Worm (Caenorhabditis elegans) whole organism, late embryonic: ENCODE results near the gene stip-1.
A peak's percentile ranks its signal among the peaks of the same experiment; 100 is the strongest.

Source experiments
- C08G9.2 ChIP-seq: sonication (generic microtip); optimal IDR thresholded peaks from 2 replicates; lab custom pipeline; 2016; ENCODE audit warnings: mild to moderate bottlenecking, missing genetic modification characterization, moderate library complexity, missing compliant biosample characterization
- C38D4.7 ChIP-seq: fragments of 200-800 bp; sonication (Bioruptor generic); optimal IDR thresholded peaks from 2 replicates; lab custom pipeline; 2018; ENCODE audit warnings: mild to moderate bottlenecking, missing genetic modification characterization, moderate library complexity, missing compliant biosample characterization
- ceh-14 ChIP-seq: sonication (generic microtip); optimal IDR thresholded peaks from 2 replicates; lab custom pipeline; 2016; ENCODE audit warnings: missing genotype, missing genetic modification characterization, missing compliant biosample characterization
- ceh-18 ChIP-seq: sonication (generic microtip); optimal IDR thresholded peaks from 2 replicates; lab custom pipeline; 2016; ENCODE audit warnings: missing genetic modification characterization, missing compliant biosample characterization
- ceh-2 ChIP-seq: sonication (generic microtip); optimal IDR thresholded peaks from 2 replicates; lab custom pipeline; 2016; ENCODE audit warnings: missing genotype, missing genetic modification characterization, missing compliant biosample characterization
- ceh-22 ChIP-seq: sonication (generic microtip); optimal IDR thresholded peaks from 2 replicates; lab custom pipeline; 2017; ENCODE audit warnings: missing biosample characterization, missing genetic modification characterization
- ceh-24 ChIP-seq: sonication (generic microtip); optimal IDR thresholded peaks from 2 replicates; lab custom pipeline; 2016; ENCODE audit warnings: mild to moderate bottlenecking, missing genetic modification characterization, missing compliant biosample characterization
- ceh-30 ChIP-seq: fragments of 150-350 bp; optimal IDR thresholded peaks from 2 replicates; lab custom pipeline; 2014; ENCODE audit warnings: missing biosample characterization, missing genetic modification characterization
- ceh-31 ChIP-seq: sonication (generic microtip); optimal IDR thresholded peaks from 2 replicates; lab custom pipeline; 2016; ENCODE audit warnings: missing genetic modification characterization, missing compliant biosample characterization
- ceh-34 ChIP-seq: sonication (generic microtip); optimal IDR thresholded peaks from 2 replicates; lab custom pipeline; 2016; ENCODE audit warnings: mild to moderate bottlenecking, missing genetic modification characterization, missing compliant biosample characterization
- ceh-45 ChIP-seq: fragments of 200-800 bp; sonication (Bioruptor generic); IDR thresholded peaks from 2 replicates; pipeline ENCODE4 v1.3.6; 2022; ENCODE audit warnings: missing genetic modification reagents, missing genetic modification characterization, missing compliant biosample characterization
- ceh-48 ChIP-seq: sonication (generic microtip); optimal IDR thresholded peaks from 2 replicates; lab custom pipeline; 2016; ENCODE audit warnings: missing genetic modification characterization, inconsistent platforms, missing compliant biosample characterization
- che-1 ChIP-seq: sonication (generic microtip); optimal IDR thresholded peaks from 2 replicates; lab custom pipeline; 2016; ENCODE audit warnings: mild to moderate bottlenecking, missing genetic modification characterization, missing compliant biosample characterization
- elt-2 ChIP-seq: sonication (generic microtip); optimal IDR thresholded peaks from 2 replicates; lab custom pipeline; 2016; ENCODE audit warnings: missing genetic modification reagents, missing genetic modification characterization, missing compliant biosample characterization
- elt-4 ChIP-seq: sonication (generic microtip); optimal IDR thresholded peaks from 2 replicates; lab custom pipeline; 2016; ENCODE audit warnings: missing genetic modification characterization, missing compliant biosample characterization
- ets-4 ChIP-seq: sonication (generic microtip); optimal IDR thresholded peaks from 2 replicates; lab custom pipeline; 2016; ENCODE audit warnings: missing genetic modification characterization, missing compliant biosample characterization
- fax-1 ChIP-seq: sonication (generic microtip); optimal IDR thresholded peaks from 2 replicates; lab custom pipeline; 2016; ENCODE audit warnings: missing genotype, missing genetic modification characterization, missing compliant biosample characterization
- gmeb-2 ChIP-seq: sonication (generic microtip); optimal IDR thresholded peaks from 2 replicates; lab custom pipeline; 2016; ENCODE audit warnings: missing genetic modification characterization, inconsistent platforms, missing compliant biosample characterization
- hlh-13 ChIP-seq: fragments of 200-800 bp; sonication (Bioruptor generic); optimal IDR thresholded peaks from 2 replicates; lab custom pipeline; 2018; ENCODE audit warnings: mild to moderate bottlenecking, missing genetic modification characterization, missing compliant biosample characterization
- hlh-30 ChIP-seq: sonication (generic microtip); optimal IDR thresholded peaks from 2 replicates; lab custom pipeline; 2017; ENCODE audit warnings: antibody characterized with exemption, missing genetic modification characterization, missing compliant biosample characterization; ENCODE audit not compliant: insufficient read depth
- lim-6 ChIP-seq: sonication (generic microtip); optimal IDR thresholded peaks from 2 replicates; lab custom pipeline; 2016; ENCODE audit warnings: missing genetic modification characterization, missing compliant biosample characterization
- lin-11 ChIP-seq: fragments of 200-800 bp; sonication (Bioruptor generic); optimal IDR thresholded peaks from 2 replicates; lab custom pipeline; 2018; ENCODE audit warnings: mild to moderate bottlenecking, missing genetic modification characterization, missing compliant biosample characterization
- nfya-1 ChIP-seq: sonication (generic microtip); optimal IDR thresholded peaks from 2 replicates; lab custom pipeline; 2017; ENCODE audit warnings: missing genetic modification characterization, mild to moderate bottlenecking, missing compliant biosample characterization, antibody characterized with exemption, moderate library complexity
- odd-2 ChIP-seq: sonication (generic microtip); optimal IDR thresholded peaks from 2 replicates; lab custom pipeline; 2017; ENCODE audit warnings: antibody characterized with exemption, mild to moderate bottlenecking, missing genetic modification characterization, missing compliant biosample characterization
- pat-9 ChIP-seq: fragments of 200-800 bp; sonication (Bioruptor generic); optimal IDR thresholded peaks from 2 replicates; lab custom pipeline; 2018; ENCODE audit warnings: mild to moderate bottlenecking, missing genetic modification characterization, moderate library complexity, missing compliant biosample characterization
- pax-1 ChIP-seq: fragments of 150-350 bp; optimal IDR thresholded peaks from 2 replicates; lab custom pipeline; 2014; ENCODE audit warnings: missing biosample characterization, missing genetic modification characterization
- pha-2 ChIP-seq: sonication (generic microtip); optimal IDR thresholded peaks from 2 replicates; lab custom pipeline; 2017; ENCODE audit warnings: mild to moderate bottlenecking, missing genetic modification characterization, missing compliant biosample characterization
- ref-2 ChIP-seq: sonication (generic microtip); optimal IDR thresholded peaks from 2 replicates; lab custom pipeline; 2016; ENCODE audit warnings: missing genetic modification characterization, missing compliant biosample characterization
- rnt-1 ChIP-seq: sonication (generic microtip); optimal IDR thresholded peaks from 2 replicates; lab custom pipeline; 2016; ENCODE audit warnings: missing genetic modification characterization, missing compliant biosample characterization
- sox-4 ChIP-seq: sonication (generic microtip); optimal IDR thresholded peaks from 2 replicates; lab custom pipeline; 2017; ENCODE audit warnings: mild to moderate bottlenecking, missing genetic modification characterization, inconsistent platforms, missing compliant biosample characterization
- tbx-2 ChIP-seq: sonication (generic microtip); optimal IDR thresholded peaks from 2 replicates; lab custom pipeline; 2016; ENCODE audit warnings: missing genetic modification characterization, missing compliant biosample characterization
- ttx-3 ChIP-seq: sonication (generic microtip); optimal IDR thresholded peaks from 2 replicates; lab custom pipeline; 2016; ENCODE audit warnings: missing genetic modification reagents, missing genetic modification characterization, missing compliant biosample characterization
- unc-42 ChIP-seq: sonication (generic microtip); optimal IDR thresholded peaks from 2 replicates; lab custom pipeline; 2016; ENCODE audit warnings: missing genotype, missing genetic modification characterization, missing compliant biosample characterization
- unc-55 ChIP-seq: sonication (generic microtip); optimal IDR thresholded peaks from 2 replicates; lab custom pipeline; 2017; ENCODE audit warnings: missing biosample characterization, missing genetic modification reagents, missing genetic modification characterization
- unc-86 ChIP-seq: sonication (generic microtip); optimal IDR thresholded peaks from 2 replicates; lab custom pipeline; 2016; ENCODE audit warnings: missing genetic modification characterization, missing compliant biosample characterization
- ztf-16 ChIP-seq: sonication (generic microtip); optimal IDR thresholded peaks from 2 replicates; lab custom pipeline; 2017; ENCODE audit warnings: missing genetic modification characterization, missing compliant biosample characterization

Gene stip-1

DNA sequence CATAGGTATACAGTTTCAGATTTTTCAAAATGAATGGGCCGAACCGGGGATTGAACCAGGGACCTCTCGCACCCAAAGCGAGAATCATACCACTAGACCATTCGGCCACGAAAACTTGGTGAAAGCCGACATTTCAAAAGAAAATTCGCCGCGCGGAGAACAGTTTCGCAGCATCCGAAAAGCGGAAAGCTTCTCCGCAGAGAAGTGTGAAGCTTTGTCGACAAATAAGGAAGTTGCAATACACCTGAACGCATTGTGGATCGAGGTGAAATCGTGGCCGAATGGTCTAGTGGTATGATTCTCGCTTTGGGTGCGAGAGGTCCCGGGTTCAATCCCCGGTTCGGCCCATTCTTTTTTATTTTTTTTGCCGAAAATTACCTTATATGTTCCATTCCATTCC is 45.1 kb downstream of the stip-1 start:
- TF ChIP-seq ceh-45 (GFP tag; lab: Robert Waterston, UW) (0 out of 2 replicates have a peak, but pooled peaks have one; percentile 8), gmeb-2 (tag; lab: Kevin White, UChicago) (peak; percentile 5)

DNA sequence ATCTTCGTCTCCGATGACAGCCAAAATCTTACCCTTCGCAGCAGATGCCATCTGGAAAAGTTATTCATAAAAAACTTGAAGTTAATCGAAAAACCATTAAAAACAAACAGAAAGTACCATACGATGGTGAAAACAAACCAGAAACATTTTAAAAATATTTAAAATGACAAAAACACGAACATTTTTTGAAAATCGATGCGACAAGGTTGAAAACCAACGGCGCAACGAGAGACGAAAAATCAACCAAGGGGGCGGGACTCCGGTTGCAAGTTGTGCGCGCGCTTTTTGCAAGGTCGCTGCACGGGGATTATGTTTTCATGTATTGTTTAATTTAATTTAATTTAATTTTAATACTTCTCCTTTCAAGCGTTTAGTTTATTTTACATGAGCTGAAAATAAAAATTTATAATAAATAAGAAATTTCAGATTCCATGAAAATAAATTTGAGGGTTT is 46.1 kb downstream of the stip-1 start, which contains the start of gene vha-9:
Gene vha-9, minus strand, starts transcription at position 51 of the 453 bp plus-strand sequence.
- TF ChIP-seq nfya-1 (tag; lab: Kevin White, UChicago) (peak; percentile 51), elt-4 (tag; lab: Kevin White, UChicago) (no peak), unc-86 (tag; lab: Kevin White, UChicago) (peak; percentile 2), ceh-14 (tag; lab: Kevin White, UChicago) (peak; percentile 51), lin-11 (tag; lab: Kevin White, UChicago) (peak; percentile 22), gmeb-2 (tag; lab: Kevin White, UChicago) (peak; percentile 25), ztf-16 (tag; lab: Kevin White, UChicago) (peak; percentile 7), unc-55 (GFP tag; lab: Kevin White, UChicago) (no peak), ceh-48 (tag; lab: Kevin White, UChicago) (peak; percentile 31), C38D4.7 (no peak), fax-1 (tag; lab: Kevin White, UChicago) (peak; percentile 5), pax-1 (tag; lab: Kevin White, UChicago) (peak; percentile 12), ceh-2 (tag; lab: Kevin White, UChicago) (peak; percentile 17), ceh-31 (peak; percentile 51), unc-42 (peak; percentile 78)
- TF ChIP-seq, all 69 proteins: peak for 12

DNA sequence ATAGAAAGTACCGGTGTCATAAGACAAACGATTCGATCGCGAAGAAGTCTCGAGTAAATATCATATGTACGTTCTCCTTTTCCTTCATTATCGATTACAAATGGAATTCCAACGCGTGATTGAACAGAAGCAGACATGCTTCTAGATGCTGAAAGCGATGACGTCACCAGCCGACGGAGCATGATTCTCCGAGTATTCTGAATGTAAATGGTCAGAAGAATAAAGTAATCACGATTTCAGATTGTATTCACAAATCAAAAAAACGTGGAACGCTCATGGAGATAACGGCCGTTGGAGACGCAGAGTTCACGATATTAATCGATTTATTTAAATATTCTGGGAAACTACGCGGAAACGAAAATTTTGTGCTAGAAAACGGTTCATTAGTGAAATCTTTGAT is 47.2 kb downstream of the stip-1 start, which contains the start of gene clpp-1:
Gene clpp-1, minus strand, starts transcription at position 197 of the 400 bp plus-strand sequence.
- TF ChIP-seq elt-4 (tag; lab: Kevin White, UChicago) = no peak

DNA sequence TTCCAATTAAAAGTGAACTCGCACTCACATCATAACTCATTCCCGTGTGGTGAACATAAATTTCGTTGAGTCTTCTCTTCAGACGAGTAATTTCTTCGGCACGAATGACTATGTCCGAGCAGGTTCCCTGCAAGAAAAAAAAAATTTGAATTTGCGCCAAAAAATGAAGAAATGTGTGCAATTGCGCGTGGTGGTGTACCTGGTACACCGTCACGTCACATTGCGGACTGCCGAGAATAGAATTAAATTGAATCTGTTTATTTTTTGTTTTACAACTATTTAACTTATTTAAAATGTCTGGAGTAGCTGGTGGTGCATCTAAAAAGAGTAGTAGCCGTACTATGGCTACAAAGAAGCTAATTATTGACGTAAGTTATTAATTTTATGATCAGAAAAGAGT is 48.9 kb downstream of the stip-1 start, which contains the start of gene mdt-22:
Gene mdt-22, plus strand, starts transcription at position 263 of the 400 bp plus-strand sequence.
- no peak for TF ChIP-seq fax-1 (tag; lab: Kevin White, UChicago)
- peak; percentile 64 for TF ChIP-seq ceh-14 (tag; lab: Kevin White, UChicago)
- TF ChIP-seq che-1 (tag; lab: Kevin White, UChicago) = no peak
- TF ChIP-seq ceh-22 (tag; lab: Kevin White, UChicago) = no peak
- peak; percentile 35 for TF ChIP-seq ceh-34
- no peak for TF ChIP-seq rnt-1 (tag; lab: Kevin White, UChicago)
- TF ChIP-seq ceh-18 = peak; percentile 45
- peak; percentile 45 for TF ChIP-seq pat-9
- TF ChIP-seq gmeb-2 (tag; lab: Kevin White, UChicago) = no peak
- peak; percentile 62 for TF ChIP-seq tbx-2 (tag; lab: Kevin White, UChicago)
- peak; percentile 22 for TF ChIP-seq elt-2
- peak; percentile 38 for TF ChIP-seq C08G9.2
- TF ChIP-seq hlh-13 (GFP tag; lab: Kevin White, UChicago) = no peak
- peak; percentile 13 for TF ChIP-seq pha-2 (tag; lab: Kevin White, UChicago)
- peak; percentile 10 for TF ChIP-seq ceh-31
- TF ChIP-seq ztf-16 (tag; lab: Kevin White, UChicago) = no peak
- TF ChIP-seq ceh-2 (tag; lab: Kevin White, UChicago) = peak; percentile 4
- peak; percentile 51 for TF ChIP-seq ref-2 (tag; lab: Kevin White, UChicago)
- no peak for TF ChIP-seq ttx-3 (tag; lab: Kevin White, UChicago)
- peak; percentile 34 for TF ChIP-seq ceh-30 (tag; lab: Kevin White, UChicago)
- TF ChIP-seq odd-2 = no peak
- peak; percentile 13 for TF ChIP-seq ets-4 (tag; lab: Kevin White, UChicago)
- TF ChIP-seq hlh-30 = no peak
- peak; percentile 7 for TF ChIP-seq ceh-48 (tag; lab: Kevin White, UChicago)
- peak; percentile 83 for TF ChIP-seq unc-42
- no peak for TF ChIP-seq lim-6 (tag; lab: Kevin White, UChicago)
- peak; percentile 9 for TF ChIP-seq ceh-24
- peak; percentile 76 for TF ChIP-seq nfya-1 (tag; lab: Kevin White, UChicago)
- peak; percentile 3 for TF ChIP-seq sox-4
- TF ChIP-seq, all 69 proteins: peak for 18
